Fruit fly (Drosophila melanogaster): Measurements from ENCODE around the gene ath.

DNA sequence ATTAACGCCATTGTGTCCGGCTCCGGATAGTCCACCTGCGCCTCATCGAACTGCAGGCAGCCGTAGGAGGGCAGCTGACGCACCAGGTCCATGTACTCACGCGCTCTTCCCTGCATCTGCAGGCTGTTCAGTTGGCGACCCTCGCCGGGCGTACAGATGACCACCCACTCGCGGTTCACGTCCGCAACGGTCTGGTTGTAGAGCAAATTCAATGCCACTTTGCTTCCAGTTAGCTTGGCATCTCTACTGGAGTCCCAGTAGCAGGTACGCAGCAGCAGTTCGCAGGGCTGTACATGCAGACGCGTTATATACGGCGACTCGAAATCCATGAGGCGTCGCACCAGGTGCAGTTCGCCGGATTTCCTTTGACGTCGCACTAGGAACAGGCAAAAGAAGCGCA, 5.0 kb upstream of the ath start:
- TF ChIP-seq fd96Ca (GFP tag; IDR thresholded peaks at IDR 0.05) (no peak), CG14655 (GFP tag; optimal IDR thresholded peaks at IDR 0.05) (no peak), CG32121 (GFP tag; IDR thresholded peaks at IDR 0.05) (no peak), Pif1A (GFP tag; optimal IDR thresholded peaks at IDR 0.05) (no peak), CG13204 (GFP tag; optimal IDR thresholded peaks at IDR 0.05) (no peak), Snoo (tag; optimal IDR thresholded peaks at IDR 0.05) (no peak), CG17806 (tag; optimal IDR thresholded peaks at IDR 0.05) (no peak), CG9948 (tag; optimal IDR thresholded peaks at IDR 0.05) (no peak), EcR (GFP tag; optimal IDR thresholded peaks at IDR 0.05) (no peak), CG8159 (tag; optimal IDR thresholded peaks at IDR 0.05) (no peak), CG10348 (GFP tag; IDR thresholded peaks at IDR 0.05) (no peak), gl (tag; optimal IDR thresholded peaks at IDR 0.05) (no peak)
